Fruit fly (Drosophila melanogaster) whole organism: ENCODE results near the gene CG4815.

ENCODE experiments used
- CG8478 ChIP-seq: fragments of >200 bp; optimal IDR thresholded peaks from 2 replicates; lab custom pipeline; 2018; ENCODE audit warnings: inconsistent platforms
- Dll ChIP-seq: fragments of >200 bp; optimal IDR thresholded peaks from 2 replicates; lab custom pipeline; 2017
- EcR ChIP-seq, 2 experiments: fragments of >200 bp; optimal IDR thresholded peaks; 2 replicates each; lab custom pipeline; 2017; ENCODE audit warnings: missing biosample characterization in 2 of 2, missing genetic modification characterization in 2 of 2, missing genetic modification reagents in 2 of 2
- pan ChIP-seq: fragments of >200 bp; optimal IDR thresholded peaks from 2 replicates; lab custom pipeline; 2017
- psq ChIP-seq: fragments of >200 bp; optimal IDR thresholded peaks from 2 replicates; lab custom pipeline; 2017
- usp ChIP-seq: fragments of >200 bp; optimal IDR thresholded peaks from 2 replicates; lab custom pipeline; 2017; ENCODE audit warnings: missing biosample characterization, missing genetic modification characterization, mixed read lengths

- TF ChIP-seq CG8478 (lab: Kevin White, UChicago) (no peak), pan (lab: Kevin White, UChicago) (no peak), psq (lab: Kevin White, UChicago) (no peak), EcR (GFP tag; optimal IDR thresholded peaks at IDR 0.05; lab: Kevin White, UChicago) (no peak), usp (GFP tag; lab: Kevin White, UChicago) (no peak), Dll (lab: Kevin White, UChicago) (no peak)
Measured at dm6 chr3R:27990651-27991050, at the start of gene CG4815.
